Fruit fly (Drosophila melanogaster) whole organism, embryonic: ENCODE measurements around the gene CG31213.
A peak's percentile ranks its signal among the peaks of the same experiment; 100 is the strongest.

Experiments
- Ada2b ChIP-seq: fragments of 200-800 bp; sonication (Bioruptor generic); IDR thresholded peaks from 2 replicates; pipeline ENCODE4 v1.3.6; 2022; ENCODE audit warnings: missing biosample characterization, missing genetic modification characterization
- Atf3 ChIP-seq: fragments of 200-800 bp; sonication (Bioruptor generic); optimal IDR thresholded peaks from 3 replicates; lab custom pipeline; 2016; ENCODE audit warnings: missing biosample characterization, missing genetic modification characterization
- B-H1 ChIP-seq: fragments of 200-800 bp; sonication (Bioruptor generic); IDR thresholded peaks from 3 replicates; pipeline ENCODE4 v1.3.6; 2022; ENCODE audit warnings: missing biosample characterization, missing genetic modification characterization
- CG10462 ChIP-seq: fragments of 200-800 bp; sonication (Bioruptor generic); optimal IDR thresholded peaks from 2 replicates; lab custom pipeline; 2016; ENCODE audit warnings: missing biosample characterization, missing genetic modification characterization
- CG10543 ChIP-seq: fragments of 200-800 bp; sonication (Bioruptor generic); optimal IDR thresholded peaks from 3 replicates; lab custom pipeline; 2017; ENCODE audit warnings: missing biosample characterization, mild to moderate bottlenecking, missing genetic modification characterization, moderate library complexity
- CG10959 ChIP-seq: fragments of 200-800 bp; sonication (Bioruptor generic); IDR thresholded peaks from 2 replicates; pipeline ENCODE4 v1.3.6; 2022; ENCODE audit warnings: missing biosample characterization, missing genetic modification characterization
- CG13894 ChIP-seq: fragments of 200-800 bp; sonication (Bioruptor generic); optimal IDR thresholded peaks from 3 replicates; lab custom pipeline; 2018; ENCODE audit warnings: missing biosample characterization, mild to moderate bottlenecking, missing genetic modification characterization, moderate library complexity
- CG1529 ChIP-seq: fragments of 200-800 bp; sonication (Bioruptor generic); optimal IDR thresholded peaks from 3 replicates; lab custom pipeline; 2018; ENCODE audit warnings: missing biosample characterization, missing genetic modification characterization
- CG15601 ChIP-seq: fragments of 200-800 bp; sonication (Bioruptor generic); optimal IDR thresholded peaks from 3 replicates; lab custom pipeline; 2019; ENCODE audit warnings: missing biosample characterization, mild to moderate bottlenecking, missing genetic modification characterization, moderate library complexity
- CG1832 ChIP-seq: fragments of 200-800 bp; sonication (Bioruptor generic); optimal IDR thresholded peaks from 2 replicates; lab custom pipeline; 2017; ENCODE audit warnings: missing biosample characterization, mild to moderate bottlenecking, missing genetic modification characterization, inconsistent platforms
- CG2875 ChIP-seq: fragments of 200-800 bp; sonication (Bioruptor generic); optimal IDR thresholded peaks from 2 replicates; lab custom pipeline; 2017; ENCODE audit warnings: missing biosample characterization, mild to moderate bottlenecking, missing genetic modification characterization, missing genetic modification reagents
- CG30431 ChIP-seq: fragments of 200-800 bp; sonication (Bioruptor generic); optimal IDR thresholded peaks from 2 replicates; lab custom pipeline; 2017; ENCODE audit warnings: missing biosample characterization, missing genetic modification characterization
- CG31388 ChIP-seq: fragments of 200-800 bp; sonication (Bioruptor generic); optimal IDR thresholded peaks from 2 replicates; lab custom pipeline; 2016; ENCODE audit warnings: missing biosample characterization, missing genetic modification characterization
- CG3838 ChIP-seq: fragments of 200-800 bp; sonication (Bioruptor generic); optimal IDR thresholded peaks from 3 replicates; lab custom pipeline; 2016; ENCODE audit warnings: missing biosample characterization, missing genetic modification characterization
- CG6791 ChIP-seq: fragments of 200-800 bp; sonication (Bioruptor generic); IDR thresholded peaks from 3 replicates; pipeline ENCODE4 v1.3.6; 2022; ENCODE audit warnings: missing biosample characterization, missing genetic modification characterization; ENCODE audit not compliant: partially characterized antibody
- CG7786 ChIP-seq: fragments of 200-800 bp; sonication (Bioruptor generic); optimal IDR thresholded peaks from 2 replicates; lab custom pipeline; 2016; ENCODE audit warnings: missing biosample characterization, missing genetic modification characterization
- CG9797 ChIP-seq: fragments of 200-800 bp; sonication (Bioruptor generic); optimal IDR thresholded peaks from 3 replicates; lab custom pipeline; 2018; ENCODE audit warnings: missing biosample characterization, mild to moderate bottlenecking, missing genetic modification characterization
- Dip3 ChIP-seq: fragments of 200-800 bp; sonication (Bioruptor generic); optimal IDR thresholded peaks from 3 replicates; lab custom pipeline; 2016; ENCODE audit warnings: missing biosample characterization, missing genetic modification characterization
- E2f2 ChIP-seq: fragments of 200-800 bp; sonication (Bioruptor generic); IDR thresholded peaks from 2 replicates; pipeline ENCODE4 v1.3.6; 2022; ENCODE audit warnings: missing biosample characterization, missing genetic modification characterization
- Fer1 ChIP-seq: fragments of 200-800 bp; sonication (Bioruptor generic); optimal IDR thresholded peaks from 2 replicates; lab custom pipeline; 2017; ENCODE audit warnings: missing biosample characterization, mild to moderate bottlenecking, missing genetic modification characterization
- Fer3 ChIP-seq: fragments of 200-800 bp; sonication (Bioruptor generic); optimal IDR thresholded peaks from 2 replicates; lab custom pipeline; 2018; ENCODE audit warnings: missing biosample characterization, mild to moderate bottlenecking, missing genetic modification characterization, moderate library complexity
- GATAe ChIP-seq: fragments of 200-800 bp; sonication (Bioruptor generic); conservative IDR thresholded peaks from 2 replicates; pipeline ENCODE4 v1.3.6; 2022; ENCODE audit warnings: missing biosample characterization, missing genetic modification characterization
- HLHmδ ChIP-seq: fragments of 200-800 bp; sonication (Bioruptor generic); optimal IDR thresholded peaks from 2 replicates; lab custom pipeline; 2018; ENCODE audit warnings: missing biosample characterization, mild to moderate bottlenecking, missing genetic modification characterization, moderate library complexity
- Hand ChIP-seq: fragments of 200-800 bp; sonication (Bioruptor generic); optimal IDR thresholded peaks from 2 replicates; lab custom pipeline; 2017; ENCODE audit warnings: mild to moderate bottlenecking, missing biosample characterization, missing genetic modification reagents, missing genetic modification characterization
- Hsf ChIP-seq: fragments of 200-800 bp; sonication (Bioruptor generic); optimal IDR thresholded peaks from 3 replicates; lab custom pipeline; 2016; ENCODE audit warnings: missing biosample characterization, missing genetic modification characterization
- Lim3 ChIP-seq: fragments of 200-800 bp; sonication (Bioruptor generic); IDR thresholded peaks from 2 replicates; pipeline ENCODE4 v1.3.6; 2022; ENCODE audit warnings: missing biosample characterization, missing genetic modification characterization
- Rfx ChIP-seq: fragments of 200-800 bp; sonication (Bioruptor generic); IDR thresholded peaks from 2 replicates; pipeline ENCODE4 v1.3.6; 2022; ENCODE audit warnings: missing biosample characterization, missing genetic modification characterization
- al ChIP-seq: fragments of 200-800 bp; sonication (Bioruptor generic); IDR thresholded peaks from 2 replicates; pipeline ENCODE4 v1.3.6; 2022; ENCODE audit warnings: missing biosample characterization, missing genetic modification characterization
- aop ChIP-seq: fragments of 200-800 bp; sonication (Bioruptor generic); IDR thresholded peaks from 2 replicates; pipeline ENCODE4 v1.3.6; 2022; ENCODE audit warnings: missing biosample characterization, missing genetic modification characterization
- bbx ChIP-seq: fragments of 200-800 bp; sonication (Bioruptor generic); IDR thresholded peaks from 2 replicates; pipeline ENCODE4 v1.3.6; 2022; ENCODE audit warnings: missing biosample characterization, missing genetic modification characterization; ENCODE audit not compliant: partially characterized antibody
- cato ChIP-seq: fragments of 200-800 bp; sonication (Bioruptor generic); optimal IDR thresholded peaks from 2 replicates; lab custom pipeline; 2016; ENCODE audit warnings: missing biosample characterization, missing genetic modification characterization, borderline replicate concordance
- chif ChIP-seq, 2 experiments: fragments of 200-800 bp; sonication (Bioruptor generic); optimal IDR thresholded peaks; 3 replicates each; lab custom pipeline; 2016; ENCODE audit warnings: missing biosample characterization in 2 of 2, missing genetic modification characterization in 2 of 2
- da ChIP-seq: fragments of 200-800 bp; sonication (Bioruptor generic); optimal IDR thresholded peaks from 2 replicates; lab custom pipeline; 2016; ENCODE audit warnings: missing biosample characterization, missing genetic modification characterization
- dmrt99B ChIP-seq: fragments of 200-800 bp; sonication (Bioruptor generic); optimal IDR thresholded peaks from 2 replicates; lab custom pipeline; 2018; ENCODE audit warnings: missing biosample characterization, mild to moderate bottlenecking, missing genetic modification characterization, moderate library complexity
- ewg ChIP-seq: fragments of 200-800 bp; sonication (Bioruptor generic); optimal IDR thresholded peaks from 3 replicates; lab custom pipeline; 2017; ENCODE audit warnings: mild to moderate bottlenecking, missing biosample characterization, missing genetic modification reagents, missing genetic modification characterization
- fd3F ChIP-seq: fragments of 200-800 bp; sonication (Bioruptor generic); optimal IDR thresholded peaks from 2 replicates; lab custom pipeline; 2018; ENCODE audit warnings: missing biosample characterization, mild to moderate bottlenecking, missing genetic modification characterization, moderate library complexity
- h ChIP-seq: fragments of >200 bp; optimal IDR thresholded peaks from 2 replicates; lab custom pipeline; 2017
- ind ChIP-seq: fragments of 200-800 bp; sonication (Bioruptor generic); optimal IDR thresholded peaks from 3 replicates; lab custom pipeline; 2016; ENCODE audit warnings: missing biosample characterization, missing genetic modification characterization
- jigr1 ChIP-seq: fragments of 200-800 bp; sonication (Bioruptor generic); IDR thresholded peaks from 3 replicates; pipeline ENCODE4 v1.3.6; 2022; ENCODE audit warnings: missing biosample characterization, missing genetic modification characterization
- ken ChIP-seq: fragments of 200-800 bp; sonication (Bioruptor generic); IDR thresholded peaks from 3 replicates; pipeline ENCODE4 v1.3.6; 2022; ENCODE audit warnings: missing biosample characterization, missing genetic modification characterization
- knrl ChIP-seq: fragments of 200-800 bp; sonication (Bioruptor generic); IDR thresholded peaks from 3 replicates; pipeline ENCODE4 v1.3.6; 2022; ENCODE audit warnings: missing biosample characterization, missing genetic modification characterization; ENCODE audit not compliant: partially characterized antibody
- lbe ChIP-seq: fragments of 200-800 bp; sonication (Bioruptor generic); optimal IDR thresholded peaks from 2 replicates; lab custom pipeline; 2016; ENCODE audit warnings: missing biosample characterization, mild to moderate bottlenecking, missing genetic modification characterization
- oc ChIP-seq: fragments of 200-800 bp; sonication (Bioruptor generic); optimal IDR thresholded peaks from 2 replicates; lab custom pipeline; 2018; ENCODE audit warnings: missing biosample characterization, mild to moderate bottlenecking, missing genetic modification characterization, moderate library complexity
- prd ChIP-seq, 3 experiments: fragments of >200 bp in 2 of 3; fragments of 200-800 bp in 1 of 3; sonication (Bioruptor generic) in 1 of 3; optimal IDR thresholded peaks in 2 of 3; IDR thresholded peaks in 1 of 3; 2 replicates in 2 of 3; 3 replicates in 1 of 3; pipeline versions ENCODE4 v1.3.6 to Lab custom; 2017 to 2022; ENCODE audit warnings: missing biosample characterization in 1 of 3, missing genetic modification characterization in 1 of 3
- row ChIP-seq: fragments of 200-800 bp; sonication (Bioruptor generic); IDR thresholded peaks from 3 replicates; pipeline ENCODE4 v1.3.6; 2022; ENCODE audit warnings: missing biosample characterization, missing genetic modification characterization
- run ChIP-seq: fragments of 200-800 bp; sonication (Bioruptor generic); optimal IDR thresholded peaks from 3 replicates; lab custom pipeline; 2018; ENCODE audit warnings: missing biosample characterization, mild to moderate bottlenecking, missing genetic modification characterization
- slbo ChIP-seq: fragments of 200-800 bp; sonication (Bioruptor generic); IDR thresholded peaks from 2 replicates; pipeline ENCODE4 v1.3.6; 2022; ENCODE audit warnings: missing biosample characterization, missing genetic modification characterization
- tup ChIP-seq: fragments of 200-800 bp; sonication (Bioruptor generic); optimal IDR thresholded peaks from 2 replicates; lab custom pipeline; 2016; ENCODE audit warnings: missing biosample characterization, mild to moderate bottlenecking, missing genetic modification characterization, moderate library complexity
- wek ChIP-seq: fragments of 200-800 bp; sonication (Bioruptor generic); optimal IDR thresholded peaks from 3 replicates; lab custom pipeline; 2018; ENCODE audit warnings: missing biosample characterization, mild to moderate bottlenecking, missing genetic modification characterization, moderate library complexity

Gene CG31213

DNA sequence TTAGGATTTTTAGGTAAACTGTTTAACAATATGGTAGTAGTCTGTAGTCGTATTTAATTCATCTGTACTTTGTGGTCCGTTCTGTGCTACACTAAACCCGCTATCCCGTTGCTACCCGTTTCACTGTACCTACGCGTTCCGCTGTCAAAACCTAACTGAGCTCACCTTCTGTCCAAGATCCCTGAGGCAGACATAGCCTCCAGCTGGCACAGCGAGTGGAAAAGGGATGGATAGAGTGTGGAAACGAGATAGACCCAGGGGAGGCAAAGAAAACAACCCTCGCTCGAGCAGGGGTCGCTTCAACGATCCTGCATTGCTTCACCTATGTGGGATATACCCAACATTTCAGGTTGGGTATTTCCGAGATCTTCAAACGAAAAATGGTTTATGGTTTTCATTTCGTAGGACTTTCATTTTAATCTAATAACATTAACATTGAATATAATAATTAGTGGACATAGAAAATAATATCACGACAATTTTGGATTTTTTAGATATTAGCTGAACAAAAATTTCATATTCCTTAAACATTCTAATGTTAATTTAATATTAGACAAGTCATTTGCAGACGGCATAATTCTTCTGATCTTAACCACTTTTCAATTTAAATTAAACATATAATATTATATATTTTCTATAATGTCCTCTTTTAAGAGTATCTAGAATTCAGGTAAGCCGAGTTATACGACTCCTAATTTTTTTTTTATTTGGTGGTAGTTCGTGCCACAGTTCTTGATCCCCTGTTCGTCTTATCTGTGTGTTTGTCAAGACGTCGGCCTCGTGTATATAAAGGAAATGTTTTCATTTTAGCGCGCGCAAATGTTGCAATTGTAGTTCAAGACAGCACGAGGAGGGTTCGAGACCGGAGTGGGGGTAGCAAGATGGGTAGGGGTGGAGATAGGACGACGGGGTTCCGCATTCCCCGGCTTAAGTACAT lies 37.6 kb upstream of the CG31213 start, which contains the start of gene mira (continued):
- TF ChIP-seq GATAe (GFP tag; lab: Robert Waterston, UW) (no peak), fd3F (no peak), CG10959 (no peak), CG31388 (GFP tag; lab: Kevin White, UChicago) (no peak), Dip3 (no peak), Ada2b (GFP tag; lab: Robert Waterston, UW) (no peak), CG1529 (no peak), Fer1 (no peak), run (tag; lab: Kevin White, UChicago) (no peak), ind (GFP tag; lab: Kevin White, UChicago) (no peak), CG10462 (GFP tag; lab: Kevin White, UChicago) (no peak), CG7786 (GFP tag; lab: Kevin White, UChicago) (no peak), CG6791 (GFP tag; lab: Robert Waterston, UW) (no peak), CG3838 (GFP tag; lab: Kevin White, UChicago) (no peak), knrl (GFP tag; lab: Robert Waterston, UW) (no peak), CG15601 (no peak), ewg (GFP tag; lab: Kevin White, UChicago) (no peak), row (GFP tag; lab: Robert Waterston, UW) (peak; percentile 31; the same call in 1 of the 3 replicates), wek (no peak), Rfx (GFP tag; lab: Robert Waterston, UW) (no peak), dmrt99B (tag; lab: Kevin White, UChicago) (no peak), HLHmδ (GFP tag; lab: Kevin White, UChicago) (peak; percentile 87), Lim3 (GFP tag; lab: Robert Waterston, UW) (no peak), da (GFP tag; lab: Kevin White, UChicago) (peak; percentile 19), CG1832 (GFP tag; lab: Kevin White, UChicago) (peak; percentile 84), cato (no peak), CG10543 (GFP tag; lab: Kevin White, UChicago) (no peak), slbo (GFP tag; lab: Robert Waterston, UW) (no peak), ken (GFP tag; lab: Robert Waterston, UW) (no peak), Atf3 (GFP tag; lab: Kevin White, UChicago) (no peak), chif (GFP tag; optimal IDR thresholded peaks at IDR 0.05; lab: Kevin White, UChicago) (no peak), oc (tag; lab: Kevin White, UChicago) (no peak), lbe (GFP tag; lab: Kevin White, UChicago) (no peak), tup (GFP tag; lab: Kevin White, UChicago) (no peak), E2f2 (GFP tag; lab: Robert Waterston, UW) (no peak), CG2875 (GFP tag; lab: Kevin White, UChicago) (no peak), Fer3 (tag; lab: Kevin White, UChicago) (no peak), aop (no peak), al (GFP tag; lab: Robert Waterston, UW) (no peak), h (no peak), CG9797 (GFP tag; lab: Kevin White, UChicago) (no peak), Hsf (GFP tag; lab: Kevin White, UChicago) (no peak), CG30431 (GFP tag; lab: Kevin White, UChicago) (no peak), jigr1 (GFP tag; lab: Robert Waterston, UW) (no peak), bbx (no peak; the same call in 1 of the 2 replicates), prd (optimal IDR thresholded peaks at IDR 0.05; lab: Kevin White, UChicago) (no peak), prd (GFP tag; IDR thresholded peaks at IDR 0.05; lab: Robert Waterston, UW) (peak; percentile 22; the same call in 1 of the 3 replicates), B-H1 (GFP tag; lab: Robert Waterston, UW) (no peak), CG13894 (no peak), Hand (GFP tag; lab: Kevin White, UChicago) (no peak)
